Fruit fly (Drosophila melanogaster) whole organism, embryonic: ENCODE data around the gene Gr98c.

ENCODE experiments used
- Awh ChIP-seq: fragments of 200-800 bp; sonication (Bioruptor generic); IDR thresholded peaks from 2 replicates; pipeline ENCODE4, ENCODE4 v1.3.6; 2022; ENCODE audit warnings: missing biosample characterization, missing genetic modification characterization
- CG4360 ChIP-seq: fragments of 200-800 bp; sonication (Bioruptor generic); IDR thresholded peaks from 2 replicates; pipeline ENCODE4 v1.3.6; 2022; ENCODE audit warnings: missing biosample characterization, missing genetic modification characterization
- HHEX ChIP-seq: fragments of 200-800 bp; sonication (Bioruptor generic); optimal IDR thresholded peaks from 3 replicates; lab custom pipeline; 2017; ENCODE audit warnings: missing biosample characterization, mild to moderate bottlenecking, missing genetic modification characterization, missing genetic modification reagents
- ind ChIP-seq: fragments of 200-800 bp; sonication (Bioruptor generic); optimal IDR thresholded peaks from 3 replicates; lab custom pipeline; 2016; ENCODE audit warnings: missing biosample characterization, missing genetic modification characterization
- trem ChIP-seq: fragments of 200-800 bp; optimal IDR thresholded peaks from 3 replicates; lab custom pipeline; 2019; ENCODE audit warnings: missing biosample characterization, mild to moderate bottlenecking, missing genetic modification characterization, moderate library complexity

DNA sequence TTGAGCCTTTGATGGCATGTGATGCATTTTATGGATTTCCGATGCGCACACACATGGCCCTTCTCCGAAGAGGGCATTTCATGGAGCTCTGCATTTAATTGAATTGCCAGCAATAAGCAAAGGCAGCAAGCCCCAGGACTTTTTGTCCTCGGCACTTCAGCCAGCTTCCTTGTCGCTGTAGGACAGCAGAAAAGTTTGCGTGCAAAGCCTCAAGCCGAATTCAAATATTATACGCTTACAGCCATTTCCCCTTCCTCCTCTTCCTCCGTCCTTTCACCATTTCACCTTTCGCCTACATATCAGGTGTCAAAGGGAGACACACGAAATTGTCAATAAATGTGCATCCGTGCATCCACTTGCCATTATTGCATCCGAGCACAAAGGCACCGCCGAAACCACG, 46.6 kb upstream of the Gr98c start:
- TF ChIP-seq CG4360 (GFP tag; lab: Robert Waterston, UW) (no peak), HHEX (GFP tag; lab: Kevin White, UChicago) (no peak), trem (tag; lab: Kevin White, UChicago) (no peak), ind (GFP tag; lab: Kevin White, UChicago) (no peak), Awh (no peak)
